Fruit fly (Drosophila melanogaster) whole organism, embryonic: ENCODE data around the gene CG13365.
A peak's percentile ranks its signal among the peaks of the same experiment; 100 is the strongest.

Experiments
- CG34376 ChIP-seq: fragments of 200-800 bp; sonication (Bioruptor generic); optimal IDR thresholded peaks from 2 replicates; lab custom pipeline; 2018; ENCODE audit warnings: missing biosample characterization, mild to moderate bottlenecking, missing genetic modification characterization
- CG8765 ChIP-seq: fragments of 200-800 bp; sonication (Bioruptor generic); IDR thresholded peaks from 2 replicates; pipeline ENCODE4 v1.3.6; 2022; ENCODE audit warnings: missing biosample characterization, missing genetic modification characterization
- Fer2 ChIP-seq: fragments of 200-800 bp; sonication (Bioruptor generic); optimal IDR thresholded peaks from 2 replicates; lab custom pipeline; 2018; ENCODE audit warnings: missing biosample characterization, mild to moderate bottlenecking, missing genetic modification characterization, moderate library complexity
- NfI ChIP-seq: fragments of 200-800 bp; sonication (Bioruptor generic); optimal IDR thresholded peaks from 3 replicates; lab custom pipeline; 2018; ENCODE audit warnings: missing biosample characterization, mild to moderate bottlenecking, missing genetic modification characterization, moderate library complexity
- ab ChIP-seq: fragments of 200-800 bp; sonication (Bioruptor generic); optimal IDR thresholded peaks from 2 replicates; lab custom pipeline; 2016; ENCODE audit warnings: missing biosample characterization, missing genetic modification characterization
- gt ChIP-seq: fragments of 200-800 bp; sonication (Bioruptor generic); IDR thresholded peaks from 2 replicates; pipeline ENCODE4 v1.3.6; 2022; ENCODE audit warnings: missing biosample characterization, missing genetic modification characterization

DNA sequence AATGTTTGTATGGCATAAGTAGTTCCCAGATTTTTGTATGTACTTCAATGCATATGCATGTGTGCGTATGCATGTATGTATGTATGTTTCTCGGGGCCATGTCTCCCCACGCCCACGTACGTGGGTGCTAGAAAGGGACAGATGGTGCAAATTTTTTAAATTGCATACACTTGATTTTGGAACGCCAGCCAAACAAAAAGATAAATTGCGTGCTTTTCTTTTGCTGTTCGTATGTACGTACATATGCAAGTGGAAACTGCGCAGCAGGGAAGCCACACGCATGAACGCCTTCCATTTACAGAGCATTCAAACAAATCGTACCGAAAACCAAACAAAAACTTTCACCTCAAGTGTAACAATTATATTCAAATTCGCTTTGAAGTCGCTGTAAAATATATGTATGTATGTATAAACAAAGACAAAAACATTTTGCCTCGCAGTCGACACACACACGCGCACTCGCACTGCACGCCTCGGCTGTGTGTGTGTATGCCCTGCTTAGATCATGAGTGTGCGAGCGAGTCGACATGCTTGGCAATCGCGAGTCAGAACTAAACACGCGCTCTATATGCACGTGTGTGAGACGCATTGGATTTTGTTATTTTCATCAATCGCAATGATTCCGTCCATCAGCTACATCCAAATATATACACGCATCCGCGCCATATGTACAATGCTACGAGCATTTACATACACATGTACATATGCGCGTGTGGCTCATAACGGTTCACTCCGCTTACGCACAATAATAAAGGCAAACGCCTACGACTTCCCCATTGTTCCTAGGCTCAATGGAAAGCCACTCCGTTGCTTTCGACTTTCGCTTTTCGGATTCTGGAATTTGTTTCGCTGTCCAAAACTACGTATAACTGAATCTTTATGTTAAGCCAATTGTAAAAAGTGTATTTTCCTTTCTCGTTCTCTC lies 15.9 kb upstream of the CG13365 start:
- TF ChIP-seq Fer2 (tag; lab: Kevin White, UChicago) (no peak), NfI (no peak), CG34376 (GFP tag; lab: Kevin White, UChicago) (peak; percentile 27), CG8765 (GFP tag; lab: Robert Waterston, UW) (no peak), ab (GFP tag; lab: Kevin White, UChicago) (no peak), gt (no peak)
